Worm (Caenorhabditis elegans) whole organism, mixed stage, embryonic: ENCODE data around the gene F54D10.9.

ENCODE experiments used
- nhr-28 ChIP-seq: fragments of 150-350 bp; optimal IDR thresholded peaks from 2 replicates; lab custom pipeline; 2014; ENCODE audit warnings: missing biosample characterization, missing genetic modification characterization
- nhr-76 ChIP-seq: sonication (generic microtip); optimal IDR thresholded peaks from 2 replicates; lab custom pipeline; 2017; ENCODE audit warnings: missing biosample characterization, missing genetic modification characterization
- pha-4 ChIP-seq: fragments of 150-350 bp; optimal IDR thresholded peaks from 2 replicates; lab custom pipeline; 2018; ENCODE audit warnings: missing biosample characterization, missing genetic modification reagents, missing genetic modification characterization

ce11 chrII:3846028-3846427 is 13.7 kb upstream of the F54D10.9 start, which contains the start of gene C17A2.2:
- TF ChIP-seq nhr-28 (no peak), pha-4 (tag; lab: Kevin White, UChicago) (no peak), nhr-76 (tag; lab: Kevin White, UChicago) (no peak)
